Fruit fly (Drosophila melanogaster) whole organism, embryonic: ENCODE results near the gene Cyp310a1.

Experiments used
- CG10209 ChIP-seq: fragments of 200-800 bp; sonication (Bioruptor generic); optimal IDR thresholded peaks from 3 replicates; lab custom pipeline; 2017; ENCODE audit warnings: missing biosample characterization, mild to moderate bottlenecking, missing genetic modification characterization, missing genetic modification reagents
- Lpt ChIP-seq: fragments of >200 bp; optimal IDR thresholded peaks from 2 replicates; lab custom pipeline; 2018; ENCODE audit warnings: missing biosample characterization, missing genetic modification characterization
- NC2α ChIP-seq: fragments of 200-800 bp; sonication (Bioruptor generic); optimal IDR thresholded peaks from 2 replicates; lab custom pipeline; 2016; ENCODE audit warnings: missing biosample characterization, missing genetic modification characterization

DNA sequence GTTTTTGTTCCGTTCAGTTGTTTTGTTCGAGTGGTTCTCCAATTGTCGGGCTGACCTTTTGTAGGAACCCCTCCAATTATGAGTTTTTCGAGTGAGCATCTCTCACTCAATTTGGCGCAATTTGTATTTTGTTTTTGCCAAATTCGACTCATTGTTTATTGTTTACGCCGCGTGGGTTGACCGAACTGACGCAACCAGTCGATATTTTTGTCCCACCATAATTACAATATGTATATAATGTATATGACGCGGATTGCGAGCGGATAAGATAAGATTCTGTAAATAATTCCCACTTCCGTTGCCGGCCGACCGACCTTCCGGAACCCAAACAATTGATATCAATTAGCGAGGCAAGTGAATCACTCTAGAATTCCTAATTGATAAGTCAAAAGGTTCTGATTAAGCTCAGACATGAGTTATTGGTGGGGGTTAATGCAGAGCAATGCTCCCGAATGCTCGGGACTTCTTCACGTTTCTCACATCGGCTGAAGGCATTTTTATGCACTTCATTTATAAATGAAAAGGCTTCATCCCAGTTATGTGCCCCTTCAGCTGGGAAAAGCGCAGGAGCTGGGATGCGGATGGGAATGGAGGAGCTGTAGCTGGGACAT lies 22.1 kb downstream of the Cyp310a1 start:
- TF ChIP-seq Lpt (GFP tag; lab: Kevin White, UChicago) (no peak), CG10209 (GFP tag; lab: Kevin White, UChicago) (no peak), NC2α (GFP tag; lab: Kevin White, UChicago) (no peak)
